Worm (Caenorhabditis elegans) whole organism, L3 larva: ENCODE data around the gene clec-251.

Experiments
- aly-2 ChIP-seq: fragments of 150-350 bp; optimal IDR thresholded peaks from 2 replicates; lab custom pipeline; 2014; ENCODE audit warnings: missing biosample characterization, missing genetic modification characterization
- ceh-16 ChIP-seq: sonication (generic microtip); optimal IDR thresholded peaks from 2 replicates; lab custom pipeline; 2017; ENCODE audit warnings: missing biosample characterization, missing genetic modification characterization
- ceh-28 ChIP-seq: fragments of 150-350 bp; optimal IDR thresholded peaks from 2 replicates; lab custom pipeline; 2014; ENCODE audit warnings: missing biosample characterization, missing genetic modification reagents, missing genetic modification characterization
- ceh-82 ChIP-seq: fragments of 150-350 bp; optimal IDR thresholded peaks from 2 replicates; lab custom pipeline; 2014; ENCODE audit warnings: missing biosample characterization, missing genetic modification characterization
- ceh-9 ChIP-seq: sonication (generic microtip); optimal IDR thresholded peaks from 2 replicates; lab custom pipeline; 2018; ENCODE audit warnings: missing biosample characterization, missing genetic modification characterization
- fkh-10 ChIP-seq: sonication (generic microtip); optimal IDR thresholded peaks from 2 replicates; lab custom pipeline; 2017; ENCODE audit warnings: missing biosample characterization, missing genetic modification reagents, missing genetic modification characterization
- jun-1 ChIP-seq: fragments of 150-350 bp; optimal IDR thresholded peaks from 2 replicates; lab custom pipeline; 2014; ENCODE audit warnings: missing biosample characterization, missing genetic modification reagents, missing genetic modification characterization
- nfya-1 ChIP-seq: sonication (generic microtip); optimal IDR thresholded peaks from 2 replicates; lab custom pipeline; 2017; ENCODE audit warnings: missing genetic modification characterization, mild to moderate bottlenecking, missing compliant biosample characterization, antibody characterized with exemption, moderate library complexity; ENCODE audit not compliant: insufficient read depth
- nhr-76 ChIP-seq: fragments of 150-350 bp; sonication (generic microtip); optimal IDR thresholded peaks from 5 replicates; lab custom pipeline; 2014; ENCODE audit warnings: missing biosample characterization, missing genetic modification characterization
- pqm-1 ChIP-seq: fragments of 150-350 bp; optimal IDR thresholded peaks from 2 replicates; lab custom pipeline; 2017; ENCODE audit warnings: missing biosample characterization, missing genetic modification characterization, inconsistent platforms
- unc-62 ChIP-seq: fragments of 150-350 bp; sonication (generic microtip); optimal IDR thresholded peaks from 4 replicates; lab custom pipeline; 2014; ENCODE audit warnings: missing biosample characterization, missing genetic modification reagents, missing genetic modification characterization
- ztf-11 ChIP-seq: fragments of 150-350 bp; optimal IDR thresholded peaks from 2 replicates; lab custom pipeline; 2014; ENCODE audit warnings: missing biosample characterization, missing genetic modification characterization

ce11 chrV:18710045-18710490 is 36.7 kb downstream of the clec-251 start:
- TF ChIP-seq ztf-11 (tag; lab: Kevin White, UChicago), result no peak
- TF ChIP-seq nhr-76 (tag; lab: Kevin White, UChicago), result no peak
- no peak for TF ChIP-seq unc-62 (GFP tag; lab: Kevin White, UChicago)
- TF ChIP-seq jun-1 (tag; lab: Kevin White, UChicago), result no peak
- TF ChIP-seq fkh-10 (GFP tag; lab: Kevin White, UChicago), result no peak
- no peak for TF ChIP-seq ceh-28 (tag; lab: Kevin White, UChicago)
- TF ChIP-seq aly-2 (tag; lab: Kevin White, UChicago), result no peak
- no peak for TF ChIP-seq ceh-82 (tag; lab: Kevin White, UChicago)
- no peak for TF ChIP-seq ceh-9 (tag; lab: Kevin White, UChicago)
- TF ChIP-seq ceh-16, result no peak
- no peak for TF ChIP-seq nfya-1 (tag; lab: Kevin White, UChicago)
- TF ChIP-seq pqm-1 (tag; lab: Kevin White, UChicago), result no peak
